Worm (Caenorhabditis elegans) whole organism, L4 larva: Measurements from ENCODE around the gene F45D3.1.

Experiments used
- F10B5.3 ChIP-seq: sonication (generic microtip); optimal IDR thresholded peaks from 2 replicates; lab custom pipeline; 2016; ENCODE audit warnings: mild to moderate bottlenecking, missing genetic modification characterization, missing compliant biosample characterization
- F37D6.2 ChIP-seq: sonication (generic microtip); optimal IDR thresholded peaks from 2 replicates; lab custom pipeline; 2016; ENCODE audit warnings: mild to moderate bottlenecking, missing genetic modification characterization, missing compliant biosample characterization
- F44E2.7 ChIP-seq: fragments of 200-800 bp; sonication (Bioruptor generic); IDR thresholded peaks from 2 replicates; pipeline ENCODE4 v2.1.2; 2022; ENCODE audit warnings: missing genetic modification characterization, missing compliant biosample characterization
- R02D3.7 ChIP-seq: fragments of 150-350 bp; sonication (generic microtip); optimal IDR thresholded peaks from 3 replicates; lab custom pipeline; 2014; ENCODE audit warnings: missing biosample characterization, missing genetic modification characterization
- ZK337.2 ChIP-seq: fragments of 200-800 bp; sonication (Bioruptor generic); IDR thresholded peaks from 2 replicates; pipeline ENCODE4 v1.3.6; 2022; ENCODE audit warnings: missing genetic modification reagents, missing genetic modification characterization, missing compliant biosample characterization
- aha-1 ChIP-seq: fragments of 150-350 bp; peaks from one replicate; lab custom pipeline; 2014; ENCODE audit warnings: missing biosample characterization, missing genetic modification characterization
- arid-1 ChIP-seq: fragments of 200-800 bp; sonication (Bioruptor generic); conservative IDR thresholded peaks from 2 replicates; pipeline ENCODE4 v1.3.6; 2022; ENCODE audit warnings: missing genetic modification reagents, missing genetic modification characterization, missing compliant biosample characterization
- ceh-28 ChIP-seq: fragments of 150-350 bp; optimal IDR thresholded peaks from 2 replicates; lab custom pipeline; 2014; ENCODE audit warnings: missing biosample characterization, missing genetic modification reagents, missing genetic modification characterization
- daf-12 ChIP-seq: fragments of 150-350 bp; optimal IDR thresholded peaks from 2 replicates; lab custom pipeline; 2014; ENCODE audit warnings: missing biosample characterization, missing genetic modification reagents, missing genetic modification characterization
- daf-16 ChIP-seq, 3 experiments: sonication (generic microtip); optimal IDR thresholded peaks; 2 replicates each; lab custom pipeline; 2016 to 2017; ENCODE audit warnings: missing genetic modification characterization in 3 of 3, missing genetic modification reagents in 3 of 3, mild to moderate bottlenecking in 2 of 3, missing compliant biosample characterization in 2 of 3, missing biosample characterization in 1 of 3, moderate library complexity in 1 of 3
- dpl-1 ChIP-seq: fragments of 150-350 bp; optimal IDR thresholded peaks from 2 replicates; lab custom pipeline; 2014; ENCODE audit warnings: missing biosample characterization, missing genetic modification reagents, missing genetic modification characterization
- duxl-1 ChIP-seq: sonication (generic microtip); optimal IDR thresholded peaks from 2 replicates; lab custom pipeline; 2016; ENCODE audit warnings: mild to moderate bottlenecking, missing genetic modification characterization, moderate library complexity, missing compliant biosample characterization; ENCODE audit not compliant: poor library complexity
- dve-1 ChIP-seq: sonication (generic microtip); optimal IDR thresholded peaks from 2 replicates; lab custom pipeline; 2017; ENCODE audit warnings: antibody characterized with exemption, mild to moderate bottlenecking, missing genetic modification characterization, missing compliant biosample characterization; ENCODE audit not compliant: insufficient read depth
- fkh-10 ChIP-seq: fragments of 150-350 bp; optimal IDR thresholded peaks from 2 replicates; lab custom pipeline; 2014; ENCODE audit warnings: missing biosample characterization, missing genetic modification reagents, missing genetic modification characterization
- hif-1 ChIP-seq, 2 experiments: sonication (generic microtip); optimal IDR thresholded peaks; 2 replicates each; lab custom pipeline; 2016 to 2017; ENCODE audit warnings: missing compliant biosample characterization in 2 of 2, missing genetic modification characterization in 2 of 2, missing genetic modification reagents in 2 of 2, missing genotype in 2 of 2, mild to moderate bottlenecking in 1 of 2
- lin-15B ChIP-seq: fragments of 150-350 bp; sonication (generic microtip); optimal IDR thresholded peaks from 3 replicates; lab custom pipeline; 2014; ENCODE audit warnings: missing biosample characterization, missing genetic modification characterization
- lin-38 ChIP-seq: fragments of 200-800 bp; sonication (Bioruptor generic); IDR thresholded peaks from 2 replicates; pipeline ENCODE4 v1.3.6; 2022; ENCODE audit warnings: missing genetic modification reagents, missing genetic modification characterization, missing compliant biosample characterization
- lsy-2 ChIP-seq, 2 experiments: fragments of 150-350 bp in 1 of 2; sonication (generic microtip) in 1 of 2; optimal IDR thresholded peaks; 2 replicates each; lab custom pipeline; 2014 to 2017; ENCODE audit warnings: missing biosample characterization in 2 of 2, missing genetic modification characterization in 2 of 2
- mes-2 ChIP-seq: sonication (generic microtip); optimal IDR thresholded peaks from 2 replicates; lab custom pipeline; 2016; ENCODE audit warnings: missing genotype, mild to moderate bottlenecking, missing genetic modification characterization, missing compliant biosample characterization; ENCODE audit not compliant: poor library complexity, severe bottlenecking
- mxl-2 ChIP-seq: fragments of 200-800 bp; sonication (Bioruptor generic); conservative IDR thresholded peaks from 2 replicates; pipeline ENCODE4 v1.3.6; 2022; ENCODE audit warnings: missing genetic modification reagents, missing genetic modification characterization, missing compliant biosample characterization
- mxl-3 ChIP-seq: fragments of 200-800 bp; sonication (Bioruptor generic); optimal IDR thresholded peaks from 2 replicates; lab custom pipeline; 2018; ENCODE audit warnings: mild to moderate bottlenecking, missing genetic modification characterization, missing compliant biosample characterization
- nhr-111 ChIP-seq: fragments of 200-800 bp; sonication (Bioruptor generic); optimal IDR thresholded peaks from 2 replicates; lab custom pipeline; 2018; ENCODE audit warnings: mild to moderate bottlenecking, missing genetic modification characterization, missing compliant biosample characterization
- nhr-28 ChIP-seq: fragments of 150-350 bp; optimal IDR thresholded peaks from 2 replicates; lab custom pipeline; 2014; ENCODE audit warnings: missing biosample characterization, missing genetic modification characterization
- nhr-42 ChIP-seq: fragments of 200-800 bp; sonication (Bioruptor generic); IDR thresholded peaks from 2 replicates; pipeline ENCODE4 v1.3.6; 2022; ENCODE audit warnings: missing genetic modification characterization, missing compliant biosample characterization
- nhr-6 ChIP-seq: fragments of 150-350 bp; optimal IDR thresholded peaks from 2 replicates; lab custom pipeline; 2014; ENCODE audit warnings: missing biosample characterization, missing genetic modification characterization
- saeg-2 ChIP-seq: fragments of 200-800 bp; sonication (Bioruptor generic); IDR thresholded peaks from 2 replicates; pipeline ENCODE4 v1.3.6; 2022; ENCODE audit warnings: missing genetic modification reagents, missing genetic modification characterization, missing compliant biosample characterization
- sdz-12 ChIP-seq: fragments of 200-800 bp; sonication (Bioruptor generic); optimal IDR thresholded peaks from 2 replicates; lab custom pipeline; 2018; ENCODE audit warnings: mild to moderate bottlenecking, missing genetic modification characterization, missing compliant biosample characterization
- snpc-1.2 ChIP-seq: fragments of 200-800 bp; sonication (Bioruptor generic); IDR thresholded peaks from 2 replicates; pipeline ENCODE4 v1.3.6; 2022; ENCODE audit warnings: missing genetic modification reagents, missing genetic modification characterization, missing compliant biosample characterization
- spr-1 ChIP-seq: sonication (generic microtip); optimal IDR thresholded peaks from 2 replicates; lab custom pipeline; 2016; ENCODE audit warnings: mild to moderate bottlenecking, missing genetic modification characterization, missing compliant biosample characterization
- spr-3 ChIP-seq: fragments of 200-800 bp; sonication (Bioruptor generic); optimal IDR thresholded peaks from 2 replicates; lab custom pipeline; 2018; ENCODE audit warnings: mild to moderate bottlenecking, missing genetic modification characterization, missing compliant biosample characterization
- tra-1 ChIP-seq: fragments of 200-800 bp; sonication (Bioruptor generic); IDR thresholded peaks from 2 replicates; pipeline ENCODE4 v1.3.6; 2022; ENCODE audit warnings: missing genetic modification reagents, missing genetic modification characterization, missing compliant biosample characterization
- unc-62 ChIP-seq, 3 experiments: fragments of 150-350 bp in 1 of 3; sonication (generic microtip); optimal IDR thresholded peaks in 2 of 3; peaks in 1 of 3; 1 replicate in 1 of 3; 2 replicates in 2 of 3; lab custom pipeline; 2014 to 2017; ENCODE audit warnings: missing biosample characterization in 3 of 3, missing genetic modification characterization in 3 of 3, missing genetic modification reagents in 3 of 3, missing genotype in 1 of 3
- zag-1 ChIP-seq: fragments of 150-350 bp; optimal IDR thresholded peaks from 2 replicates; lab custom pipeline; 2014; ENCODE audit warnings: missing biosample characterization, missing genetic modification characterization
- zfp-3 ChIP-seq: fragments of 200-800 bp; sonication (Bioruptor generic); conservative IDR thresholded peaks from 2 replicates; pipeline ENCODE4 v1.3.6; 2022; ENCODE audit warnings: missing genetic modification reagents, missing genetic modification characterization, missing compliant biosample characterization

F45D3.1 gene

DNA sequence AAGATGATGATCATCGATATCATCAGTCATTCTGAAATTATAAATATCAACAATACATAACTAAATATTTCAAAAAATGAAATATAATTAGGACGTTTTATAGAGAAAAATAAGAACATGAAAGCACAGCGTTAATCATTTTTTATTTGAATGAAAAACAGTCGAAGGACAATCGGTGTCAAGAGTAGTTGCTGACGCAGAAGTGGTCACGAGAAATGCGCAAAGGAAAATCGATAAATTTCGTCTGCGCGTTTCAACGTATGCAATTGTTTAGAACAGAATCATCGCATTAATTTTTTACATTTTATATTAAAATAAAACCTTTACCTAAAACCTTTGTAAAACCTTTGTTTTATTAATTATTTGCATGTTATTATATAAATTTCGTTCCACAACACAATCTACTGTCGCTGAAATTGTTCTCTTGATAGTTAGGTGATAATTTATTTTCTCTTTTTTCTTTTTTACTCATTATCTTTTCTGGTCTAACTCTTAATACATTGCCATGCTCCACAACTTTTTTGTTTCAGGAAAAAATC is 29.1 kb upstream of the F45D3.1 start, which contains the start of the genes W04D2.4 and rbm-25 (continued):
- peak; percentile 56 for TF ChIP-seq spr-1
- TF ChIP-seq F10B5.3 (tag; lab: Kevin White, UChicago): peak; percentile 58
- TF ChIP-seq hif-1 (tag; optimal IDR thresholded peaks at IDR 0.05; lab: Kevin White, UChicago): no peak
- TF ChIP-seq F37D6.2: peak; percentile 48
- TF ChIP-seq nhr-111 (GFP tag; lab: Kevin White, UChicago): no peak
- TF ChIP-seq fkh-10 (GFP tag; lab: Kevin White, UChicago): peak; percentile 1
- TF ChIP-seq lin-38 (GFP tag; lab: Robert Waterston, UW): peak; percentile 71
- no peak for TF ChIP-seq ZK337.2
- TF ChIP-seq R02D3.7 (tag; lab: Kevin White, UChicago): no peak
- TF ChIP-seq dpl-1 (GFP tag; lab: Kevin White, UChicago): peak; percentile 81
- peak; percentile 78 for TF ChIP-seq aha-1 (tag; lab: Kevin White, UChicago)
- peak; percentile 41 for TF ChIP-seq nhr-28
- TF ChIP-seq lsy-2 (tag; optimal IDR thresholded peaks at IDR 0.05; lab: Kevin White, UChicago): peak; percentile 4 to 90
- no peak for TF ChIP-seq zfp-3
- TF ChIP-seq ceh-28 (tag; lab: Kevin White, UChicago): peak; percentile 54
- peak in 1 of 2 experiments; percentile 34 for TF ChIP-seq daf-16 (GFP tag; optimal IDR thresholded peaks at IDR 0.05; lab: Kevin White, UChicago)
- TF ChIP-seq daf-16 (tag; optimal IDR thresholded peaks at IDR 0.05; lab: Kevin White, UChicago): peak; percentile 26
- TF ChIP-seq nhr-42 (GFP tag; lab: Robert Waterston, UW): no peak
- peak; percentile 82 for TF ChIP-seq dve-1 (tag; lab: Kevin White, UChicago)
- no peak for TF ChIP-seq tra-1
- no peak for TF ChIP-seq arid-1 (GFP tag; lab: Robert Waterston, UW)
- no peak for TF ChIP-seq mxl-3 (GFP tag; lab: Kevin White, UChicago)
- TF ChIP-seq saeg-2 (GFP tag; lab: Robert Waterston, UW): no peak
- TF ChIP-seq mxl-2 (GFP tag; lab: Robert Waterston, UW): no peak
- no peak for TF ChIP-seq daf-12 (tag; lab: Kevin White, UChicago)
- TF ChIP-seq zag-1 (tag; lab: Kevin White, UChicago): no peak
- TF ChIP-seq spr-3 (GFP tag; lab: Kevin White, UChicago): no peak
- TF ChIP-seq F44E2.7 (GFP tag; lab: Robert Waterston, UW): no peak
- no peak for TF ChIP-seq sdz-12

DNA sequence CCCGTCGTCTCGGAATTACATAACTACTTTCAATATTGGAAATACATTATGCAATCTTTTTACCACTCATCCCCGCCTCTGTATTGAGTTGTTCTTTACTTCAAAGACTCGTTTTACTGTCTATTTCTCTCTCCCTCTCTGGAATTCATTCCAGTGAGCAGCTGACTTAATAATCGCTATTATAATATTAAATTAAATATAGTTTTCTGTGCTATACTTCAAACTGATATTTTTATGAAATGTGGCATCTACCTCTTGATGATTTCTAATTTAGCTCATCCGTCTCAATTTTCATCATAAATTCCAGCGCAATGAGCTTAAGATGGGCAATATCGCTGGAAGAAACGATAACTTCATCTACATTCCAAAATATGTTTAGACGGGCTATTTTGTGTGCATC is 23.4 kb upstream of the F45D3.1 start, which contains the start of gene T28H10.1:
Gene T28H10.1, plus strand, starts transcription at position 301 of the 400 bp plus-strand sequence.
- no peak for TF ChIP-seq spr-3 (GFP tag; lab: Kevin White, UChicago)
- 0 out of 2 replicates have a peak, but pooled peaks have one; percentile 30 for TF ChIP-seq snpc-1.2 (GFP tag; lab: Robert Waterston, UW)
- TF ChIP-seq duxl-1 (tag; lab: Kevin White, UChicago): no peak
- no peak for TF ChIP-seq nhr-6 (tag; lab: Kevin White, UChicago)
- TF ChIP-seq lin-15B (tag; lab: Kevin White, UChicago): no peak
- no peak for TF ChIP-seq mes-2 (tag; lab: Kevin White, UChicago)
- TF ChIP-seq, all 104 proteins: peak for 1

DNA sequence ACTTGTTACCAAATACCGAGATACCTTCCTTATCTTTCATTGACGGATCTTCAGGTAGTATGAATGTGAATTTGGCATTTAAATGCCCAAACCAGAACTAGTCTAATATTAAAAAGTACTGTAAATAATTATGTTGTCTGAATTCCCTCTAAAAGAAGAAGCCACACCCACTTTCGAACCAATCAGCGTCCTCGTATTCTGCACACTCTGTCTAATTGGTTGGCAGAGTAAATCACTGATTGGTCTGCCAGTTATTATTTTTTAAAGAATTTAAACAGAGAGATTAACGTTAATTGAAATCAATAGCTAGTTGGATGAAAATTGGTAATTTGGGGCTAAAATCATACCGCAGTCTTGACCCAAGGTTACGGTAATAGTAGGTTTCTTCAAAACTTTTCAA is 21.1 kb upstream of the F45D3.1 start:
- TF ChIP-seq aha-1 (tag; lab: Kevin White, UChicago): peak; percentile 23
- TF ChIP-seq zfp-3: no peak
- TF ChIP-seq, all 104 proteins: peak for 1

DNA sequence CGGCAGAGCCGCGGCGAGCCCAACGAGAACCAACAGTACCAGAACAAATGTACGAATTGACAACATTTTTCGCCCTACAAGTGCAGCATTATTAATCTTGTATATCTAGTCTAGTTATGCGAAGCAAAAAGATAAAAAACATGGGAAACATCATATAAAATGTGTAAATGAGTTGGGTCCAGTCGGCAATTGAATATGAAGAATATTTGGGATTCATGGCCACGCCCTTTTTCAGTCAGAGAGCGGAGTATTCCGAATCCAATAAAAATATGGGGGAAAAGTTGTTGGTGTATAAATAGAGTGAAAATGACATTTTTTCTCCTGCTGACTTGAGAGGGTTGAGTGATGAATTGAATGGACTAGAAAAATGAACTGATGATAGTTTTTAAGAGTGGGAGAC is 20.7 kb upstream of the F45D3.1 start, which contains the start of gene nlp-46:
Gene nlp-46, minus strand, starts transcription at position 101 of the 400 bp plus-strand sequence.
- peak in 1 of 2 experiments; percentile 59 for TF ChIP-seq unc-62 (GFP tag; optimal IDR thresholded peaks at IDR 0.05 in 1 of 2; lab: Kevin White, UChicago)
- no peak for TF ChIP-seq unc-62 (tag; optimal IDR thresholded peaks at IDR 0.05; lab: Kevin White, UChicago)
- TF ChIP-seq saeg-2 (GFP tag; lab: Robert Waterston, UW): no peak
